Worm (Caenorhabditis elegans) whole organism, L2 larva: ENCODE measurements around the gene idpp-16.

Experiments used
- C34F6.9 ChIP-seq: fragments of 150-350 bp; optimal IDR thresholded peaks from 2 replicates; lab custom pipeline; 2014; ENCODE audit warnings: missing biosample characterization, missing genetic modification characterization
- F13H6.1 ChIP-seq: sonication (generic microtip); optimal IDR thresholded peaks from 2 replicates; lab custom pipeline; 2016; ENCODE audit warnings: missing genetic modification characterization, missing compliant biosample characterization
- R02D3.7 ChIP-seq: fragments of 150-350 bp; optimal IDR thresholded peaks from 2 replicates; lab custom pipeline; 2014; ENCODE audit warnings: missing biosample characterization, missing genetic modification characterization
- Y55F3AM.14 ChIP-seq: fragments of 200-800 bp; sonication (Bioruptor generic); optimal IDR thresholded peaks from 2 replicates; lab custom pipeline; 2018; ENCODE audit warnings: mild to moderate bottlenecking, missing genetic modification characterization, missing compliant biosample characterization
- alr-1 ChIP-seq: fragments of 150-350 bp; optimal IDR thresholded peaks from 2 replicates; lab custom pipeline; 2014; ENCODE audit warnings: missing biosample characterization, missing genetic modification characterization
- aly-2 ChIP-seq: fragments of 150-350 bp; optimal IDR thresholded peaks from 2 replicates; lab custom pipeline; 2014; ENCODE audit warnings: missing biosample characterization, missing genetic modification characterization
- ama-1 ChIP-seq: fragments of 150-350 bp; optimal IDR thresholded peaks from 2 replicates; lab custom pipeline; 2018; ENCODE audit warnings: inconsistent platforms
- blmp-1 ChIP-seq: sonication (generic microtip); optimal IDR thresholded peaks from 2 replicates; lab custom pipeline; 2017; ENCODE audit warnings: missing genetic modification characterization, mild to moderate bottlenecking, missing compliant biosample characterization, antibody characterized with exemption, moderate library complexity; ENCODE audit not compliant: insufficient read depth
- ceh-16 ChIP-seq: fragments of 150-350 bp; optimal IDR thresholded peaks from 2 replicates; lab custom pipeline; 2014; ENCODE audit warnings: missing biosample characterization, missing genetic modification characterization
- ceh-82 ChIP-seq: fragments of 150-350 bp; optimal IDR thresholded peaks from 2 replicates; lab custom pipeline; 2014; ENCODE audit warnings: missing biosample characterization, missing genetic modification characterization
- crh-2 ChIP-seq: sonication (generic microtip); optimal IDR thresholded peaks from 2 replicates; lab custom pipeline; 2017; ENCODE audit warnings: missing biosample characterization, missing genetic modification characterization
- egl-27 ChIP-seq: sonication (generic microtip); optimal IDR thresholded peaks from 3 replicates; lab custom pipeline; 2017; ENCODE audit warnings: missing biosample characterization, missing genetic modification reagents, missing genetic modification characterization
- elt-1 ChIP-seq: fragments of 150-350 bp; optimal IDR thresholded peaks from 2 replicates; lab custom pipeline; 2014; ENCODE audit warnings: missing biosample characterization, missing genetic modification characterization
- elt-3 ChIP-seq: sonication (generic microtip); optimal IDR thresholded peaks from 2 replicates; lab custom pipeline; 2017; ENCODE audit warnings: missing biosample characterization, missing genetic modification characterization
- fos-1 ChIP-seq: fragments of 150-350 bp; optimal IDR thresholded peaks from 2 replicates; lab custom pipeline; 2014; ENCODE audit warnings: missing biosample characterization, missing genetic modification characterization
- gmeb-1 ChIP-seq: fragments of 150-350 bp; optimal IDR thresholded peaks from 2 replicates; lab custom pipeline; 2014; ENCODE audit warnings: missing biosample characterization, missing genetic modification characterization
- lin-11 ChIP-seq: fragments of 150-350 bp; sonication (generic microtip); optimal IDR thresholded peaks from 2 replicates; lab custom pipeline; 2014; ENCODE audit warnings: missing biosample characterization, missing genetic modification characterization, inconsistent platforms, mixed read lengths
- lin-13 ChIP-seq: fragments of 150-350 bp; optimal IDR thresholded peaks from 2 replicates; lab custom pipeline; 2014; ENCODE audit warnings: missing biosample characterization, missing genetic modification reagents, missing genetic modification characterization
- lsy-2 ChIP-seq, 2 experiments: fragments of 150-350 bp in 1 of 2; sonication (generic microtip) in 1 of 2; optimal IDR thresholded peaks; 2 replicates each; lab custom pipeline; 2014 to 2017; ENCODE audit warnings: missing biosample characterization in 2 of 2, missing genetic modification characterization in 2 of 2
- mab-5 ChIP-seq: fragments of 150-350 bp; optimal IDR thresholded peaks from 2 replicates; lab custom pipeline; 2014; ENCODE audit warnings: missing biosample characterization, missing genetic modification characterization
- mdl-1 ChIP-seq, 2 experiments: fragments of 150-350 bp in 1 of 2; sonication (generic microtip) in 1 of 2; optimal IDR thresholded peaks; 2 replicates each; lab custom pipeline; 2017; ENCODE audit warnings: missing biosample characterization in 2 of 2, missing genetic modification characterization in 2 of 2
- nhr-10 ChIP-seq: sonication (generic microtip); optimal IDR thresholded peaks from 2 replicates; lab custom pipeline; 2017; ENCODE audit warnings: missing biosample characterization, missing genetic modification characterization
- nhr-11 ChIP-seq: fragments of 150-350 bp; optimal IDR thresholded peaks from 2 replicates; lab custom pipeline; 2014; ENCODE audit warnings: missing biosample characterization, missing genetic modification characterization
- nhr-12 ChIP-seq: fragments of 150-350 bp; optimal IDR thresholded peaks from 2 replicates; lab custom pipeline; 2014; ENCODE audit warnings: missing biosample characterization, missing genetic modification characterization
- nhr-21 ChIP-seq: fragments of 150-350 bp; optimal IDR thresholded peaks from 2 replicates; lab custom pipeline; 2014; ENCODE audit warnings: missing biosample characterization, missing genetic modification characterization
- nhr-23 ChIP-seq: fragments of 150-350 bp; optimal IDR thresholded peaks from 2 replicates; lab custom pipeline; 2014; ENCODE audit warnings: missing biosample characterization, missing genetic modification reagents, missing genetic modification characterization
- nhr-237 ChIP-seq: fragments of 150-350 bp; optimal IDR thresholded peaks from 2 replicates; lab custom pipeline; 2014; ENCODE audit warnings: missing biosample characterization, missing genetic modification characterization
- nhr-6 ChIP-seq: fragments of 150-350 bp; optimal IDR thresholded peaks from 2 replicates; lab custom pipeline; 2014; ENCODE audit warnings: missing biosample characterization, missing genetic modification characterization
- nhr-77 ChIP-seq: fragments of 150-350 bp; optimal IDR thresholded peaks from 2 replicates; lab custom pipeline; 2014; ENCODE audit warnings: missing biosample characterization, missing genetic modification characterization
- peb-1 ChIP-seq: fragments of 150-350 bp; optimal IDR thresholded peaks from 2 replicates; lab custom pipeline; 2014; ENCODE audit warnings: missing biosample characterization, missing genetic modification characterization
- skn-1 ChIP-seq: sonication (generic microtip); optimal IDR thresholded peaks from 2 replicates; lab custom pipeline; 2017; ENCODE audit warnings: missing biosample characterization, missing genetic modification characterization
- sma-3 ChIP-seq: sonication (generic microtip); optimal IDR thresholded peaks from 2 replicates; lab custom pipeline; 2016; ENCODE audit warnings: missing genetic modification reagents, missing genetic modification characterization, missing compliant biosample characterization
- sma-9 ChIP-seq, 2 experiments: fragments of 150-350 bp in 1 of 2; sonication (generic microtip) in 1 of 2; optimal IDR thresholded peaks; 2 replicates each; lab custom pipeline; 2014 to 2016; ENCODE audit warnings: missing genetic modification characterization in 2 of 2, mild to moderate bottlenecking in 1 of 2, missing biosample characterization in 1 of 2, missing compliant biosample characterization in 1 of 2, missing genetic modification reagents in 1 of 2, moderate library complexity in 1 of 2
- snpc-4 ChIP-seq: fragments of 150-350 bp; optimal IDR thresholded peaks from 2 replicates; lab custom pipeline; 2014; ENCODE audit warnings: missing biosample characterization, missing genetic modification characterization
- unc-39 ChIP-seq: fragments of 150-350 bp; optimal IDR thresholded peaks from 2 replicates; lab custom pipeline; 2014; ENCODE audit warnings: missing biosample characterization, missing genetic modification characterization
- unc-55 ChIP-seq: fragments of 150-350 bp; sonication (generic microtip); optimal IDR thresholded peaks from 3 replicates; lab custom pipeline; 2014; ENCODE audit warnings: missing biosample characterization, missing genetic modification reagents, missing genetic modification characterization
- unc-62 ChIP-seq: fragments of 150-350 bp; optimal IDR thresholded peaks from 2 replicates; lab custom pipeline; 2014; ENCODE audit warnings: missing biosample characterization, missing genetic modification reagents, missing genetic modification characterization
- zag-1 ChIP-seq: fragments of 150-350 bp; optimal IDR thresholded peaks from 2 replicates; lab custom pipeline; 2014; ENCODE audit warnings: missing biosample characterization, missing genetic modification characterization
- ztf-1 ChIP-seq: fragments of 200-800 bp; sonication (Bioruptor generic); conservative IDR thresholded peaks from 2 replicates; pipeline ENCODE4 v1.3.6; 2022; ENCODE audit warnings: missing genetic modification characterization, missing compliant biosample characterization
- ztf-11 ChIP-seq: sonication (generic microtip); optimal IDR thresholded peaks from 2 replicates; lab custom pipeline; 2017; ENCODE audit warnings: missing biosample characterization, missing genetic modification characterization
- ztf-4 ChIP-seq: fragments of 150-350 bp; optimal IDR thresholded peaks from 2 replicates; lab custom pipeline; 2014; ENCODE audit warnings: missing biosample characterization, missing genetic modification characterization

The idpp-16 gene

DNA sequence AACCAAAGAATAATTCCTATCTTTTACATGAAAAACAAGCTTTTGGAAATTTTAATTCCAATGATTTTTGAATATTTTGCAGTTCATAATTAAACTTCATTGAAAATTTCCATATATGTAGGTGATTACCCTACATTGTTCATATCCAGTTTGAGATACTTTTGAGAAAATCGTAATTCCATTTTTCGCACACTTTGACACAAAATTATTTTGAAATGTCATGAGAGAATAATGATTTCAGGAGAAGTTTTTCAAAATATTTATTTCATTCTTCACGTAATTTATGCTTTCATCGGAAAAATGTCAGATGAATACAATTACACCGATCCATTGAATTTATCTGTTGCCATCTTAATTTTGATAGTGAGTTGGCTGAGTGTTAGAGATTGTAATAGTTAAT, 23.1 kb downstream of the idpp-16 start, which contains the start of gene srx-88:
Gene srx-88, plus strand, starts transcription at position 301 of the 400 bp plus-strand sequence.
- no peak for TF ChIP-seq nhr-23
- TF ChIP-seq Y55F3AM.14: no peak
- no peak for TF ChIP-seq nhr-12 (tag; lab: Kevin White, UChicago)
- no peak for TF ChIP-seq elt-1 (tag; lab: Kevin White, UChicago)
- TF ChIP-seq unc-39 (tag; lab: Kevin White, UChicago): no peak
- no peak for TF ChIP-seq F13H6.1 (tag; lab: Kevin White, UChicago)
- TF ChIP-seq nhr-237 (tag; lab: Kevin White, UChicago): no peak
- no peak for TF ChIP-seq zag-1 (tag; lab: Kevin White, UChicago)
- TF ChIP-seq nhr-6 (tag; lab: Kevin White, UChicago): no peak
- TF ChIP-seq ztf-4 (tag; lab: Kevin White, UChicago): no peak
- no peak for TF ChIP-seq nhr-11 (tag; lab: Kevin White, UChicago)
- TF ChIP-seq C34F6.9 (tag; lab: Kevin White, UChicago): no peak
- TF ChIP-seq sma-9 (GFP tag; optimal IDR thresholded peaks at IDR 0.05; lab: Kevin White, UChicago): no peak
- TF ChIP-seq sma-9 (tag; optimal IDR thresholded peaks at IDR 0.05; lab: Kevin White, UChicago): no peak
- no peak for TF ChIP-seq alr-1
- TF ChIP-seq ztf-11 (tag; lab: Kevin White, UChicago): no peak
- TF ChIP-seq elt-3 (tag; lab: Kevin White, UChicago): no peak
- TF ChIP-seq lin-13: no peak
- TF ChIP-seq sma-3 (GFP tag; lab: Kevin White, UChicago): no peak
- no peak for TF ChIP-seq skn-1

ce11 chrV:11580826-11581225, 25.5 kb downstream of the idpp-16 start, which contains the start of gene srx-90:
TSS of gene srx-90 (plus strand) at chrV:11581126.
- TF ChIP-seq skn-1 (no peak), F13H6.1 (tag; lab: Kevin White, UChicago) (no peak), lsy-2 (tag; optimal IDR thresholded peaks at IDR 0.05; lab: Kevin White, UChicago) (no peak), nhr-12 (tag; lab: Kevin White, UChicago) (no peak), crh-2 (tag; lab: Kevin White, UChicago) (no peak), R02D3.7 (tag; lab: Kevin White, UChicago) (no peak), snpc-4 (tag; lab: Kevin White, UChicago) (no peak), zag-1 (tag; lab: Kevin White, UChicago) (no peak), Y55F3AM.14 (no peak), nhr-237 (tag; lab: Kevin White, UChicago) (no peak), sma-9 (GFP tag; optimal IDR thresholded peaks at IDR 0.05; lab: Kevin White, UChicago) (no peak), sma-9 (tag; optimal IDR thresholded peaks at IDR 0.05; lab: Kevin White, UChicago) (no peak), blmp-1 (tag; lab: Kevin White, UChicago) (no peak), unc-62 (no peak), gmeb-1 (tag; lab: Kevin White, UChicago) (no peak)

DNA sequence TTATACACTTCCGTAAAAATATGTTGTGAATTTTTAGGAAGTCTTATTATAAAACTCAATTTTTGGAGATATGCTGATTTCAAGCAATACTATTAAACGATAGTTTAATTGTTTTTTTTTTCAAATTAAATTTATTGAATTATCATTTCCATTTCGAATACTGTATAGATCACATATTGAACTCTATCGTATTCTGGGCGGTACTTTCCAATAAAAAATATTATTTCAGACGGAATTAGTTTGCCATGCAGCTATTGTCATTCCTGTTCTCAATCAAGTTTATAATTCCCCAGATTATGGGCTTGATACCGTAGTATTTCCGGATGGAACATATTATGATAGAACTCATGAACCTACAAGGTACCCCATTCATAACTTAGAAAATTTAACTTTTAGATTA, 31.8 kb downstream of the idpp-16 start:
- TF ChIP-seq unc-55 (no peak), ama-1 (lab: Kevin White, UChicago) (no peak), fos-1 (tag; lab: Kevin White, UChicago) (peak; percentile 7), nhr-237 (tag; lab: Kevin White, UChicago) (no peak), nhr-12 (tag; lab: Kevin White, UChicago) (no peak), lsy-2 (tag; optimal IDR thresholded peaks at IDR 0.05; lab: Kevin White, UChicago) (peak in 1 of 2 experiments; percentile 37), nhr-23 (no peak)

- TF ChIP-seq sma-3 (GFP tag; lab: Kevin White, UChicago): peak; percentile 99
- no peak for TF ChIP-seq elt-3 (tag; lab: Kevin White, UChicago)
- no peak for TF ChIP-seq nhr-23
- TF ChIP-seq ceh-82 (tag; lab: Kevin White, UChicago): no peak
- peak; percentile 96 for TF ChIP-seq crh-2 (tag; lab: Kevin White, UChicago)
- peak; percentile 71 for TF ChIP-seq nhr-6 (tag; lab: Kevin White, UChicago)
- TF ChIP-seq F13H6.1 (tag; lab: Kevin White, UChicago): peak; percentile 97
- peak; percentile 34 to 89 for TF ChIP-seq mdl-1 (tag; optimal IDR thresholded peaks at IDR 0.05; lab: Kevin White, UChicago)
- TF ChIP-seq mab-5 (tag; lab: Kevin White, UChicago): no peak
- TF ChIP-seq ztf-1: no peak
- TF ChIP-seq fos-1 (tag; lab: Kevin White, UChicago): peak; percentile 86
- TF ChIP-seq unc-55: no peak
- no peak for TF ChIP-seq unc-62
- TF ChIP-seq nhr-21 (tag; lab: Kevin White, UChicago): peak; percentile 99
- TF ChIP-seq sma-9 (GFP tag; optimal IDR thresholded peaks at IDR 0.05; lab: Kevin White, UChicago): peak; percentile 100
- TF ChIP-seq sma-9 (tag; optimal IDR thresholded peaks at IDR 0.05; lab: Kevin White, UChicago): peak; percentile 32
- no peak for TF ChIP-seq aly-2 (tag; lab: Kevin White, UChicago)
- TF ChIP-seq lin-13: peak; percentile 47
- TF ChIP-seq snpc-4 (tag; lab: Kevin White, UChicago): no peak
- peak; percentile 82 for TF ChIP-seq Y55F3AM.14
- peak; percentile 45 for TF ChIP-seq ceh-16 (tag; lab: Kevin White, UChicago)
- TF ChIP-seq nhr-77 (tag; lab: Kevin White, UChicago): no peak
- TF ChIP-seq gmeb-1 (tag; lab: Kevin White, UChicago): peak; percentile 63
- no peak for TF ChIP-seq nhr-12 (tag; lab: Kevin White, UChicago)
- peak in 1 of 2 experiments; percentile 90 for TF ChIP-seq lsy-2 (tag; optimal IDR thresholded peaks at IDR 0.05; lab: Kevin White, UChicago)
- TF ChIP-seq lin-11 (tag; lab: Kevin White, UChicago): no peak
- peak; percentile 4 for TF ChIP-seq nhr-11 (tag; lab: Kevin White, UChicago)
- peak; percentile 67 for TF ChIP-seq egl-27 (tag; lab: Kevin White, UChicago)
- peak; percentile 97 for TF ChIP-seq nhr-10
- no peak for TF ChIP-seq R02D3.7 (tag; lab: Kevin White, UChicago)
- peak; percentile 85 for TF ChIP-seq blmp-1 (tag; lab: Kevin White, UChicago)
- TF ChIP-seq peb-1 (tag; lab: Kevin White, UChicago): no peak
- peak; percentile 44 for TF ChIP-seq ama-1 (lab: Kevin White, UChicago)
These were observed 33.4 kb downstream of the idpp-16 start, which contains the start of the genes H12C20.7 and nhr-68 for ce11 chrV:11572803-11573490. TSS of gene H12C20.7 (minus strand) at chrV:11572990. TSS of gene nhr-68 (plus strand) at chrV:11573440.
